Worm (Caenorhabditis elegans) whole organism, L3 larva: ENCODE measurements around the gene irld-61.

Experiments
- aly-2 ChIP-seq: fragments of 150-350 bp; optimal IDR thresholded peaks from 2 replicates; lab custom pipeline; 2014; ENCODE audit warnings: missing biosample characterization, missing genetic modification characterization
- ama-1 ChIP-seq: fragments of 150-350 bp; optimal IDR thresholded peaks from 2 replicates; lab custom pipeline; 2018
- ceh-28 ChIP-seq: fragments of 150-350 bp; optimal IDR thresholded peaks from 2 replicates; lab custom pipeline; 2014; ENCODE audit warnings: missing biosample characterization, missing genetic modification reagents, missing genetic modification characterization
- ceh-82 ChIP-seq: fragments of 150-350 bp; optimal IDR thresholded peaks from 2 replicates; lab custom pipeline; 2014; ENCODE audit warnings: missing biosample characterization, missing genetic modification characterization
- ceh-9 ChIP-seq: sonication (generic microtip); optimal IDR thresholded peaks from 2 replicates; lab custom pipeline; 2018; ENCODE audit warnings: missing biosample characterization, missing genetic modification characterization
- daf-12 ChIP-seq: fragments of 150-350 bp; optimal IDR thresholded peaks from 2 replicates; lab custom pipeline; 2014; ENCODE audit warnings: missing biosample characterization, missing genetic modification reagents, missing genetic modification characterization
- egl-27 ChIP-seq: sonication (generic microtip); optimal IDR thresholded peaks from 4 replicates; lab custom pipeline; 2017; ENCODE audit warnings: missing biosample characterization, missing genetic modification reagents, missing genetic modification characterization
- elt-1 ChIP-seq: fragments of 150-350 bp; optimal IDR thresholded peaks from 2 replicates; lab custom pipeline; 2014; ENCODE audit warnings: missing biosample characterization, missing genetic modification characterization
- elt-2 ChIP-seq: sonication (generic microtip); optimal IDR thresholded peaks from 2 replicates; lab custom pipeline; 2016; ENCODE audit warnings: missing genetic modification reagents, mild to moderate bottlenecking, missing genetic modification characterization, missing compliant biosample characterization
- eor-1 ChIP-seq, 2 experiments: fragments of 150-350 bp; optimal IDR thresholded peaks; 2 replicates each; lab custom pipeline; 2014 to 2018; ENCODE audit warnings: missing biosample characterization in 2 of 2, missing genetic modification characterization in 2 of 2
- fkh-10 ChIP-seq: sonication (generic microtip); optimal IDR thresholded peaks from 2 replicates; lab custom pipeline; 2017; ENCODE audit warnings: missing biosample characterization, missing genetic modification reagents, missing genetic modification characterization
- fkh-2 ChIP-seq: fragments of 150-350 bp; optimal IDR thresholded peaks from 2 replicates; lab custom pipeline; 2014; ENCODE audit warnings: missing biosample characterization, missing genetic modification reagents, missing genetic modification characterization
- hmg-11 ChIP-seq: sonication (generic microtip); optimal IDR thresholded peaks from 2 replicates; lab custom pipeline; 2016; ENCODE audit warnings: missing genetic modification characterization, missing compliant biosample characterization
- lin-15B ChIP-seq: fragments of 150-350 bp; optimal IDR thresholded peaks from 2 replicates; lab custom pipeline; 2014; ENCODE audit warnings: missing biosample characterization, missing genetic modification characterization
- lin-39 ChIP-seq: fragments of 150-350 bp; optimal IDR thresholded peaks from 2 replicates; lab custom pipeline; 2018; ENCODE audit warnings: missing biosample characterization, missing genetic modification reagents, missing genetic modification characterization
- mdl-1 ChIP-seq: fragments of 150-350 bp; optimal IDR thresholded peaks from 2 replicates; lab custom pipeline; 2014; ENCODE audit warnings: missing biosample characterization, missing genetic modification characterization
- mml-1 ChIP-seq: fragments of 150-350 bp; sonication (generic microtip); optimal IDR thresholded peaks from 3 replicates; lab custom pipeline; 2014; ENCODE audit warnings: missing biosample characterization, missing genetic modification characterization
- nfya-1 ChIP-seq: sonication (generic microtip); optimal IDR thresholded peaks from 2 replicates; lab custom pipeline; 2017; ENCODE audit warnings: missing genetic modification characterization, mild to moderate bottlenecking, missing compliant biosample characterization, antibody characterized with exemption, moderate library complexity; ENCODE audit not compliant: insufficient read depth
- nhr-11 ChIP-seq: fragments of 150-350 bp; optimal IDR thresholded peaks from 2 replicates; lab custom pipeline; 2014; ENCODE audit warnings: missing biosample characterization, missing genetic modification characterization
- nhr-23 ChIP-seq: fragments of 150-350 bp; optimal IDR thresholded peaks from 2 replicates; lab custom pipeline; 2014; ENCODE audit warnings: missing biosample characterization, missing genetic modification reagents, missing genetic modification characterization
- nhr-25 ChIP-seq: sonication (generic microtip); optimal IDR thresholded peaks from 2 replicates; lab custom pipeline; 2017; ENCODE audit warnings: missing biosample characterization, missing genetic modification characterization
- nhr-28 ChIP-seq: fragments of 150-350 bp; optimal IDR thresholded peaks from 2 replicates; lab custom pipeline; 2014; ENCODE audit warnings: missing biosample characterization, missing genetic modification characterization
- nhr-67 ChIP-seq: fragments of 150-350 bp; optimal IDR thresholded peaks from 2 replicates; lab custom pipeline; 2014; ENCODE audit warnings: missing biosample characterization, missing genetic modification characterization
- pha-4 ChIP-seq: fragments of 150-350 bp; optimal IDR thresholded peaks from 2 replicates; lab custom pipeline; 2014; ENCODE audit warnings: missing biosample characterization, missing genetic modification reagents, missing genetic modification characterization
- sea-2 ChIP-seq: fragments of 150-350 bp; sonication (generic microtip); optimal IDR thresholded peaks from 4 replicates; lab custom pipeline; 2014; ENCODE audit warnings: missing biosample characterization, missing genetic modification reagents, missing genetic modification characterization
- skn-1 ChIP-seq: fragments of 150-350 bp; optimal IDR thresholded peaks from 2 replicates; lab custom pipeline; 2014; ENCODE audit warnings: missing biosample characterization, missing genetic modification characterization
- ztf-11 ChIP-seq: fragments of 150-350 bp; optimal IDR thresholded peaks from 2 replicates; lab custom pipeline; 2014; ENCODE audit warnings: missing biosample characterization, missing genetic modification characterization
- ztf-4 ChIP-seq: fragments of 150-350 bp; optimal IDR thresholded peaks from 2 replicates; lab custom pipeline; 2014; ENCODE audit warnings: missing biosample characterization, missing genetic modification characterization

irld-61 gene

ce11 chrIII:12755048-12755447 lies 9.3 kb upstream of the irld-61 start, which contains the start of gene srw-10:
srw-10 (plus strand) TSS chrIII:12755348.
- TF ChIP-seq elt-2 (tag; lab: Kevin White, UChicago) (no peak), ceh-28 (tag; lab: Kevin White, UChicago) (no peak), egl-27 (tag; lab: Kevin White, UChicago) (no peak), nhr-23 (no peak)

ce11 chrIII:12757367-12757766 lies 7.0 kb upstream of the irld-61 start, which contains the start of gene srw-9:
srw-9 (plus strand) TSS chrIII:12757667.
- TF ChIP-seq lin-15B (no peak), egl-27 (tag; lab: Kevin White, UChicago) (no peak), elt-1 (no peak), fkh-10 (no peak), ceh-9 (tag; lab: Kevin White, UChicago) (no peak), hmg-11 (tag; lab: Kevin White, UChicago) (no peak)

- peak; percentile 87 for TF ChIP-seq nfya-1 (tag; lab: Kevin White, UChicago)
- no peak for TF ChIP-seq mdl-1 (tag; lab: Kevin White, UChicago)
- no peak for TF ChIP-seq pha-4
Observed at ce11 chrIII:12773753-12774152, 9.4 kb downstream of the irld-61 start.

ce11 chrIII:12779676-12780337 lies 15.5 kb downstream of the irld-61 start, which contains the start of gene gab-1:
gab-1 (minus strand) TSS chrIII:12779726.
- TF ChIP-seq mdl-1 (tag; lab: Kevin White, UChicago) (no peak), lin-39 (tag; lab: Kevin White, UChicago) (peak; percentile 18)

- TF ChIP-seq nhr-11 (no peak), aly-2 (tag; lab: Kevin White, UChicago) (no peak), hmg-11 (tag; lab: Kevin White, UChicago) (no peak), ceh-82 (no peak), fkh-10 (peak; percentile 57), fkh-2 (tag; lab: Kevin White, UChicago) (no peak)
- TF ChIP-seq, all 47 proteins: peak for 1
Observed at ce11 chrIII:12783878-12784277, 19.5 kb downstream of the irld-61 start.

ce11 chrIII:12784854-12785253 lies 20.5 kb downstream of the irld-61 start, which contains the start of gene lgc-37:
lgc-37 (plus strand) TSS chrIII:12785154.
- no peak for TF ChIP-seq nfya-1 (tag; lab: Kevin White, UChicago)
- no peak for TF ChIP-seq eor-1 (tag; optimal IDR thresholded peaks at IDR 0.05; lab: Kevin White, UChicago)
- TF ChIP-seq fkh-2 (tag; lab: Kevin White, UChicago), result no peak
- no peak for TF ChIP-seq nhr-28 (tag; lab: Kevin White, UChicago)
- TF ChIP-seq ztf-11 (tag; lab: Kevin White, UChicago), result no peak
- TF ChIP-seq pha-4, result no peak
- no peak for TF ChIP-seq daf-12 (tag; lab: Kevin White, UChicago)
- no peak for TF ChIP-seq ama-1 (lab: Kevin White, UChicago)
- no peak for TF ChIP-seq ceh-9 (tag; lab: Kevin White, UChicago)
- no peak for TF ChIP-seq sea-2 (GFP tag; lab: Kevin White, UChicago)
- no peak for TF ChIP-seq nhr-67 (tag; lab: Kevin White, UChicago)
- TF ChIP-seq ztf-4, result no peak

- TF ChIP-seq nhr-25 (tag; lab: Kevin White, UChicago), result no peak
- peak; percentile 55 for TF ChIP-seq nfya-1 (tag; lab: Kevin White, UChicago)
- TF ChIP-seq ama-1 (lab: Kevin White, UChicago), result no peak
Observed at ce11 chrIII:12785427-12785826, 21.1 kb downstream of the irld-61 start.

- TF ChIP-seq skn-1 (no peak), ztf-4 (no peak), mml-1 (tag; lab: Kevin White, UChicago) (no peak)
Observed at ce11 chrIII:12788239-12788638, 23.9 kb downstream of the irld-61 start.
